Worm (Caenorhabditis elegans): ENCODE data around the gene T24H7.9.

The T24H7.9 gene

ce11 chrII:6252707-6253106 lies 17.4 kb upstream of the T24H7.9 start (continued):
- TF ChIP-seq snpc-1.3 (tag; optimal IDR thresholded peaks at IDR 0.05; ENCODE audit: insufficient read depth): peak; percentile 44
- TF ChIP-seq cebp-2 (GFP tag; IDR thresholded peaks at IDR 0.05): no peak
- no peak for TF ChIP-seq hlh-12 (tag; optimal IDR thresholded peaks at IDR 0.05)
- TF ChIP-seq tbx-9 (tag; optimal IDR thresholded peaks at IDR 0.05; ENCODE audit: borderline replicate concordance): no peak
- TF ChIP-seq C06A6.2 (GFP tag; conservative IDR thresholded peaks at IDR 0.05): no peak
- TF ChIP-seq let-607 (tag; optimal IDR thresholded peaks at IDR 0.05): no peak
- TF ChIP-seq dpl-1 (GFP tag; optimal IDR thresholded peaks at IDR 0.05): no peak
- TF ChIP-seq F23B12.7 (tag; optimal IDR thresholded peaks at IDR 0.05; ENCODE audit: insufficient read depth): no peak
- peak; percentile 39 for TF ChIP-seq xnd-1 (tag; optimal IDR thresholded peaks at IDR 0.05)
- no peak for TF ChIP-seq ZK185.1 (tag; optimal IDR thresholded peaks at IDR 0.05; ENCODE audit: poor library complexity, severe bottlenecking)
- TF ChIP-seq bed-1 (GFP tag; IDR thresholded peaks at IDR 0.05): no peak
- TF ChIP-seq ztf-18 (tag; optimal IDR thresholded peaks at IDR 0.05): no peak
- TF ChIP-seq lin-54 (GFP tag; optimal IDR thresholded peaks at IDR 0.05): peak; percentile 44
- TF ChIP-seq attf-6 (GFP tag; IDR thresholded peaks at IDR 0.05): peak; percentile 68; the same call in 1 of the 2 replicates
- TF ChIP-seq ztf-26 (tag; optimal IDR thresholded peaks at IDR 0.05): no peak
- TF ChIP-seq lir-1 (GFP tag; conservative IDR thresholded peaks at IDR 0.05): no peak
- no peak for TF ChIP-seq cebp-1 (GFP tag; IDR thresholded peaks at IDR 0.05)
- TF ChIP-seq cebp-1 (tag; optimal IDR thresholded peaks at IDR 0.05): no peak
- no peak for TF ChIP-seq mcd-1 (GFP tag; IDR thresholded peaks at IDR 0.05)
- TF ChIP-seq hmg-20 (GFP tag; IDR thresholded peaks at IDR 0.05): no peak
- no peak for TF ChIP-seq mel-28 (tag; optimal IDR thresholded peaks at IDR 0.05; ENCODE audit: borderline replicate concordance)
- no peak for TF ChIP-seq Y53F4B.3 (GFP tag; IDR thresholded peaks at IDR 0.05)
- TF ChIP-seq snpc-3.4 (tag; optimal IDR thresholded peaks at IDR 0.05): peak; percentile 33
- TF ChIP-seq snpc-1.1 (tag; optimal IDR thresholded peaks at IDR 0.05; ENCODE audit: insufficient read depth): no peak
- 0 out of 2 replicates have a peak, but pooled peaks have one; percentile 59 for TF ChIP-seq madf-3 (GFP tag; IDR thresholded peaks at IDR 0.05)
- no peak for TF ChIP-seq ceh-100 (GFP tag; IDR thresholded peaks at IDR 0.05)
- peak; percentile 4 for TF ChIP-seq tlf-1 (GFP tag; optimal IDR thresholded peaks at IDR 0.05)
- no peak for TF ChIP-seq lsy-27 (tag; optimal IDR thresholded peaks at IDR 0.05; ENCODE audit: borderline replicate concordance, insufficient read depth)
- TF ChIP-seq efl-1 (GFP tag; optimal IDR thresholded peaks at IDR 0.05): no peak
- no peak for TF ChIP-seq F22D6.2 (tag; optimal IDR thresholded peaks at IDR 0.05)
- TF ChIP-seq lin-40 (tag; optimal IDR thresholded peaks at IDR 0.05): no peak
- no peak for TF ChIP-seq ceh-27 (GFP tag; optimal IDR thresholded peaks at IDR 0.05)
- no peak for TF ChIP-seq tbp1 (GFP tag; optimal IDR thresholded peaks at IDR 0.05)
- TF ChIP-seq repo-1 (tag; optimal IDR thresholded peaks at IDR 0.05): peak; percentile 37
- TF ChIP-seq sea-2 (GFP tag; IDR thresholded peaks at IDR 0.05): no peak
- TF ChIP-seq Y56A3A.18 (GFP tag; IDR thresholded peaks at IDR 0.05): peak; percentile 63; the same call in 1 of the 2 replicates
- TF ChIP-seq let-526 (GFP tag; IDR thresholded peaks at IDR 0.05): no peak
- TF ChIP-seq K11D2.4 (GFP tag; IDR thresholded peaks at IDR 0.05): no peak
- no peak for TF ChIP-seq ets-4 (GFP tag; optimal IDR thresholded peaks at IDR 0.05)
- TF ChIP-seq Y53G8AR.9 (GFP tag; conservative IDR thresholded peaks at IDR 0.05): peak; percentile 82
- TF ChIP-seq lag-1 (GFP tag; IDR thresholded peaks at IDR 0.05): no peak
- TF ChIP-seq nhr-27 (tag; optimal IDR thresholded peaks at IDR 0.05): no peak
- TF ChIP-seq F37B4.10 (GFP tag; IDR thresholded peaks at IDR 0.05): no peak
- no peak for TF ChIP-seq nfya-1 (tag; optimal IDR thresholded peaks at IDR 0.05; ENCODE audit: borderline replicate concordance, insufficient read depth)
- no peak for TF ChIP-seq egl-44 (GFP tag; IDR thresholded peaks at IDR 0.05)
- peak; percentile 33 for TF ChIP-seq athp-1 (tag; optimal IDR thresholded peaks at IDR 0.05)
- TF ChIP-seq F49E8.2 (tag; optimal IDR thresholded peaks at IDR 0.05; ENCODE audit: insufficient read depth): peak; percentile 31
- no peak for TF ChIP-seq ccch-3 (GFP tag; optimal IDR thresholded peaks at IDR 0.05)
